Worm (Caenorhabditis elegans) whole organism, L3 larva: Measurements from ENCODE around the gene Y38C1AA.12.

Source experiments
- ZK546.5 ChIP-seq: sonication (generic microtip); optimal IDR thresholded peaks from 2 replicates; lab custom pipeline; 2017; ENCODE audit warnings: missing biosample characterization, missing genetic modification characterization
- aly-2 ChIP-seq: fragments of 150-350 bp; optimal IDR thresholded peaks from 2 replicates; lab custom pipeline; 2014; ENCODE audit warnings: missing biosample characterization, missing genetic modification characterization
- ceh-82 ChIP-seq: fragments of 150-350 bp; optimal IDR thresholded peaks from 2 replicates; lab custom pipeline; 2014; ENCODE audit warnings: missing biosample characterization, missing genetic modification characterization
- elt-3 ChIP-seq, 3 experiments: fragments of 150-350 bp in 1 of 3; sonication (generic microtip) in 2 of 3; optimal IDR thresholded peaks; 2 replicates in 2 of 3; 4 replicates in 1 of 3; lab custom pipeline; 2014 to 2017; ENCODE audit warnings: missing biosample characterization in 3 of 3, missing genetic modification characterization in 3 of 3
- fkh-10 ChIP-seq: sonication (generic microtip); optimal IDR thresholded peaks from 2 replicates; lab custom pipeline; 2017; ENCODE audit warnings: missing biosample characterization, missing genetic modification reagents, missing genetic modification characterization
- nhr-237 ChIP-seq: fragments of 150-350 bp; optimal IDR thresholded peaks from 2 replicates; lab custom pipeline; 2014; ENCODE audit warnings: missing biosample characterization, missing genetic modification characterization
- pha-4 ChIP-seq: fragments of 150-350 bp; optimal IDR thresholded peaks from 2 replicates; lab custom pipeline; 2014; ENCODE audit warnings: missing biosample characterization, missing genetic modification reagents, missing genetic modification characterization
- unc-39 ChIP-seq: sonication (generic microtip); optimal IDR thresholded peaks from 4 replicates; lab custom pipeline; 2017; ENCODE audit warnings: missing biosample characterization, missing genetic modification characterization

DNA sequence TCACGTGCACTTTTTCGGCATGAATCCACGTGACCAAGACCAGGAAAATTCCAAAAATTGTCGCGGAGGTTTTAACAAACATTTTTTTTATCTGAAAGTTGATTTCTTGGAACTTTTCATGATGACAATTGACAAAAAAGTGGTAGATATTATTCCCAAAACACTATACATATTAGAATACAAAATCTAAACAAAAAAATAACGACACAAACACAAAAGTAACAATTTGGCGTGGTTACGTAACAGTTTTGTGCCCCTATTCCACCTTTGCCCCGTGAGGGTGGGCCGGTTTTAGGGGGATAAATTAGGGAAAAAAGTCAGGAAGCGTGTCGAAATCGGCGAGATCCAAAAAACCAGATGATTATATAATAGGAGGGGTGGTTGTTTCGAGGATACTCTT lies 34.2 kb upstream of the Y38C1AA.12 start, which contains the start of gene gegf-1:
- TF ChIP-seq unc-39 (tag; lab: Kevin White, UChicago) (no peak), fkh-10 (no peak), pha-4 (tag; lab: Kevin White, UChicago) (no peak), ZK546.5 (no peak), nhr-237 (tag; lab: Kevin White, UChicago) (no peak), ceh-82 (no peak), elt-3 (tag; optimal IDR thresholded peaks at IDR 0.05; lab: Kevin White, UChicago) (no peak), aly-2 (no peak)
